Worm (Caenorhabditis elegans) whole organism, L2 larva: ENCODE results near the gene umps-1.

ENCODE experiments used
- C34F6.9 ChIP-seq: fragments of 150-350 bp; optimal IDR thresholded peaks from 2 replicates; lab custom pipeline; 2014; ENCODE audit warnings: missing biosample characterization, missing genetic modification characterization
- F13H6.1 ChIP-seq: sonication (generic microtip); optimal IDR thresholded peaks from 2 replicates; lab custom pipeline; 2016; ENCODE audit warnings: missing genetic modification characterization, missing compliant biosample characterization
- R02D3.7 ChIP-seq: fragments of 150-350 bp; optimal IDR thresholded peaks from 2 replicates; lab custom pipeline; 2014; ENCODE audit warnings: missing biosample characterization, missing genetic modification characterization
- Y55F3AM.14 ChIP-seq: fragments of 200-800 bp; sonication (Bioruptor generic); optimal IDR thresholded peaks from 2 replicates; lab custom pipeline; 2018; ENCODE audit warnings: mild to moderate bottlenecking, missing genetic modification characterization, missing compliant biosample characterization
- ZK546.5 ChIP-seq: sonication (generic microtip); optimal IDR thresholded peaks from 2 replicates; lab custom pipeline; 2017; ENCODE audit warnings: missing biosample characterization, missing genetic modification characterization
- aly-2 ChIP-seq: fragments of 150-350 bp; optimal IDR thresholded peaks from 2 replicates; lab custom pipeline; 2014; ENCODE audit warnings: missing biosample characterization, missing genetic modification characterization
- ama-1 ChIP-seq: fragments of 150-350 bp; optimal IDR thresholded peaks from 2 replicates; lab custom pipeline; 2018; ENCODE audit warnings: inconsistent platforms
- blmp-1 ChIP-seq: sonication (generic microtip); optimal IDR thresholded peaks from 2 replicates; lab custom pipeline; 2017; ENCODE audit warnings: missing genetic modification characterization, mild to moderate bottlenecking, missing compliant biosample characterization, antibody characterized with exemption, moderate library complexity; ENCODE audit not compliant: insufficient read depth
- ceh-16 ChIP-seq: fragments of 150-350 bp; optimal IDR thresholded peaks from 2 replicates; lab custom pipeline; 2014; ENCODE audit warnings: missing biosample characterization, missing genetic modification characterization
- ceh-82 ChIP-seq: fragments of 150-350 bp; optimal IDR thresholded peaks from 2 replicates; lab custom pipeline; 2014; ENCODE audit warnings: missing biosample characterization, missing genetic modification characterization
- crh-2 ChIP-seq: sonication (generic microtip); optimal IDR thresholded peaks from 2 replicates; lab custom pipeline; 2017; ENCODE audit warnings: missing biosample characterization, missing genetic modification characterization
- dmd-4 ChIP-seq: sonication (generic microtip); optimal IDR thresholded peaks from 2 replicates; lab custom pipeline; 2017; ENCODE audit warnings: missing biosample characterization, missing genetic modification characterization
- egl-27 ChIP-seq: sonication (generic microtip); optimal IDR thresholded peaks from 3 replicates; lab custom pipeline; 2017; ENCODE audit warnings: missing biosample characterization, missing genetic modification reagents, missing genetic modification characterization
- elt-1 ChIP-seq: fragments of 150-350 bp; optimal IDR thresholded peaks from 2 replicates; lab custom pipeline; 2014; ENCODE audit warnings: missing biosample characterization, missing genetic modification characterization
- fos-1 ChIP-seq: fragments of 150-350 bp; optimal IDR thresholded peaks from 2 replicates; lab custom pipeline; 2014; ENCODE audit warnings: missing biosample characterization, missing genetic modification characterization
- gmeb-1 ChIP-seq: fragments of 150-350 bp; optimal IDR thresholded peaks from 2 replicates; lab custom pipeline; 2014; ENCODE audit warnings: missing biosample characterization, missing genetic modification characterization
- lin-11 ChIP-seq: fragments of 150-350 bp; sonication (generic microtip); optimal IDR thresholded peaks from 2 replicates; lab custom pipeline; 2014; ENCODE audit warnings: missing biosample characterization, missing genetic modification characterization, inconsistent platforms, mixed read lengths
- lin-13 ChIP-seq: fragments of 150-350 bp; optimal IDR thresholded peaks from 2 replicates; lab custom pipeline; 2014; ENCODE audit warnings: missing biosample characterization, missing genetic modification reagents, missing genetic modification characterization
- lin-39 ChIP-seq: fragments of 150-350 bp; optimal IDR thresholded peaks from 2 replicates; lab custom pipeline; 2014; ENCODE audit warnings: missing biosample characterization, missing genetic modification reagents, missing genetic modification characterization
- lsy-2 ChIP-seq, 2 experiments: fragments of 150-350 bp in 1 of 2; sonication (generic microtip) in 1 of 2; optimal IDR thresholded peaks; 2 replicates each; lab custom pipeline; 2014 to 2017; ENCODE audit warnings: missing biosample characterization in 2 of 2, missing genetic modification characterization in 2 of 2
- mab-5 ChIP-seq: fragments of 150-350 bp; optimal IDR thresholded peaks from 2 replicates; lab custom pipeline; 2014; ENCODE audit warnings: missing biosample characterization, missing genetic modification characterization
- mbf-1 ChIP-seq: sonication (generic microtip); optimal IDR thresholded peaks from 2 replicates; lab custom pipeline; 2017; ENCODE audit warnings: missing biosample characterization, missing genetic modification characterization
- nhr-11 ChIP-seq: fragments of 150-350 bp; optimal IDR thresholded peaks from 2 replicates; lab custom pipeline; 2014; ENCODE audit warnings: missing biosample characterization, missing genetic modification characterization
- nhr-12 ChIP-seq: fragments of 150-350 bp; optimal IDR thresholded peaks from 2 replicates; lab custom pipeline; 2014; ENCODE audit warnings: missing biosample characterization, missing genetic modification characterization
- nhr-129 ChIP-seq: fragments of 150-350 bp; optimal IDR thresholded peaks from 2 replicates; lab custom pipeline; 2014; ENCODE audit warnings: missing biosample characterization, missing genetic modification characterization
- nhr-21 ChIP-seq: fragments of 150-350 bp; optimal IDR thresholded peaks from 2 replicates; lab custom pipeline; 2014; ENCODE audit warnings: missing biosample characterization, missing genetic modification characterization
- nhr-23 ChIP-seq: fragments of 150-350 bp; optimal IDR thresholded peaks from 2 replicates; lab custom pipeline; 2014; ENCODE audit warnings: missing biosample characterization, missing genetic modification reagents, missing genetic modification characterization
- nhr-237 ChIP-seq: fragments of 150-350 bp; optimal IDR thresholded peaks from 2 replicates; lab custom pipeline; 2014; ENCODE audit warnings: missing biosample characterization, missing genetic modification characterization
- nhr-25 ChIP-seq: fragments of 150-350 bp; sonication (generic microtip); optimal IDR thresholded peaks from 3 replicates; lab custom pipeline; 2014; ENCODE audit warnings: missing biosample characterization, missing genetic modification characterization
- nhr-6 ChIP-seq: fragments of 150-350 bp; optimal IDR thresholded peaks from 2 replicates; lab custom pipeline; 2014; ENCODE audit warnings: missing biosample characterization, missing genetic modification characterization
- nhr-77 ChIP-seq: fragments of 150-350 bp; optimal IDR thresholded peaks from 2 replicates; lab custom pipeline; 2014; ENCODE audit warnings: missing biosample characterization, missing genetic modification characterization
- sem-4 ChIP-seq: fragments of 150-350 bp; optimal IDR thresholded peaks from 2 replicates; lab custom pipeline; 2014; ENCODE audit warnings: missing biosample characterization, missing genetic modification reagents, missing genetic modification characterization
- skn-1 ChIP-seq: sonication (generic microtip); optimal IDR thresholded peaks from 2 replicates; lab custom pipeline; 2017; ENCODE audit warnings: missing biosample characterization, missing genetic modification characterization
- sma-3 ChIP-seq: sonication (generic microtip); optimal IDR thresholded peaks from 2 replicates; lab custom pipeline; 2016; ENCODE audit warnings: missing genetic modification reagents, missing genetic modification characterization, missing compliant biosample characterization
- sma-9 ChIP-seq, 2 experiments: fragments of 150-350 bp in 1 of 2; sonication (generic microtip) in 1 of 2; optimal IDR thresholded peaks; 2 replicates each; lab custom pipeline; 2014 to 2016; ENCODE audit warnings: missing genetic modification characterization in 2 of 2, mild to moderate bottlenecking in 1 of 2, missing biosample characterization in 1 of 2, missing compliant biosample characterization in 1 of 2, missing genetic modification reagents in 1 of 2, moderate library complexity in 1 of 2
- snpc-4 ChIP-seq: fragments of 150-350 bp; optimal IDR thresholded peaks from 2 replicates; lab custom pipeline; 2014; ENCODE audit warnings: missing biosample characterization, missing genetic modification characterization
- unc-39 ChIP-seq: fragments of 150-350 bp; optimal IDR thresholded peaks from 2 replicates; lab custom pipeline; 2014; ENCODE audit warnings: missing biosample characterization, missing genetic modification characterization
- unc-55 ChIP-seq: fragments of 150-350 bp; sonication (generic microtip); optimal IDR thresholded peaks from 3 replicates; lab custom pipeline; 2014; ENCODE audit warnings: missing biosample characterization, missing genetic modification reagents, missing genetic modification characterization
- unc-62 ChIP-seq: fragments of 150-350 bp; optimal IDR thresholded peaks from 2 replicates; lab custom pipeline; 2014; ENCODE audit warnings: missing biosample characterization, missing genetic modification reagents, missing genetic modification characterization
- zag-1 ChIP-seq: fragments of 150-350 bp; optimal IDR thresholded peaks from 2 replicates; lab custom pipeline; 2014; ENCODE audit warnings: missing biosample characterization, missing genetic modification characterization
- ztf-1 ChIP-seq: fragments of 200-800 bp; sonication (Bioruptor generic); conservative IDR thresholded peaks from 2 replicates; pipeline ENCODE4 v1.3.6; 2022; ENCODE audit warnings: missing genetic modification characterization, missing compliant biosample characterization
- ztf-11 ChIP-seq: sonication (generic microtip); optimal IDR thresholded peaks from 2 replicates; lab custom pipeline; 2017; ENCODE audit warnings: missing biosample characterization, missing genetic modification characterization
- ztf-4 ChIP-seq: fragments of 150-350 bp; optimal IDR thresholded peaks from 2 replicates; lab custom pipeline; 2014; ENCODE audit warnings: missing biosample characterization, missing genetic modification characterization

umps-1 gene

ce11 chrIII:10357598-10358186, at the start of gene umps-1:
umps-1 (minus strand) TSS chrIII:10357648.
- TF ChIP-seq fos-1 (tag; lab: Kevin White, UChicago): peak; percentile 50
- peak; percentile 93 to 99 for TF ChIP-seq lsy-2 (tag; optimal IDR thresholded peaks at IDR 0.05; lab: Kevin White, UChicago)
- peak; percentile 98 for TF ChIP-seq gmeb-1 (tag; lab: Kevin White, UChicago)
- no peak for TF ChIP-seq blmp-1 (tag; lab: Kevin White, UChicago)
- TF ChIP-seq nhr-21 (tag; lab: Kevin White, UChicago): peak; percentile 71
- TF ChIP-seq sma-9 (GFP tag; optimal IDR thresholded peaks at IDR 0.05; lab: Kevin White, UChicago): peak; percentile 69
- TF ChIP-seq sma-9 (tag; optimal IDR thresholded peaks at IDR 0.05; lab: Kevin White, UChicago): no peak
- TF ChIP-seq R02D3.7 (tag; lab: Kevin White, UChicago): no peak
- no peak for TF ChIP-seq mbf-1 (tag; lab: Kevin White, UChicago)
- TF ChIP-seq Y55F3AM.14 (GFP tag; lab: Kevin White, UChicago): no peak
- TF ChIP-seq nhr-6 (tag; lab: Kevin White, UChicago): peak; percentile 50
- TF ChIP-seq C34F6.9: peak; percentile 72
- TF ChIP-seq aly-2 (tag; lab: Kevin White, UChicago): no peak
- peak; percentile 37 for TF ChIP-seq F13H6.1 (tag; lab: Kevin White, UChicago)
- no peak for TF ChIP-seq ama-1
- peak; percentile 34 for TF ChIP-seq mab-5 (tag; lab: Kevin White, UChicago)
- peak; percentile 72 for TF ChIP-seq lin-13 (GFP tag; lab: Kevin White, UChicago)
- peak; percentile 74 for TF ChIP-seq sem-4
- peak; percentile 82 for TF ChIP-seq unc-55
- peak; percentile 85 for TF ChIP-seq crh-2
- peak; percentile 63 for TF ChIP-seq nhr-129 (tag; lab: Kevin White, UChicago)
- peak; percentile 80 for TF ChIP-seq sma-3 (GFP tag; lab: Kevin White, UChicago)
- no peak for TF ChIP-seq zag-1 (tag; lab: Kevin White, UChicago)
- no peak for TF ChIP-seq ceh-82 (tag; lab: Kevin White, UChicago)
- peak; percentile 74 for TF ChIP-seq snpc-4

- TF ChIP-seq R02D3.7 (tag; lab: Kevin White, UChicago): no peak
These were observed 47.5 kb upstream of the umps-1 start, which contains the start of the genes M03C11.3 and chl-1 for ce11 chrIII:10404918-10405317. M03C11.3 (plus strand) TSS chrIII:10405070. chl-1 (minus strand) TSS chrIII:10405240.

- TF ChIP-seq nhr-21 (tag; lab: Kevin White, UChicago) (no peak), fos-1 (tag; lab: Kevin White, UChicago) (no peak), ceh-16 (tag; lab: Kevin White, UChicago) (no peak), C34F6.9 (peak; percentile 45), lin-39 (tag; lab: Kevin White, UChicago) (no peak), nhr-129 (tag; lab: Kevin White, UChicago) (peak; percentile 47), R02D3.7 (tag; lab: Kevin White, UChicago) (no peak), nhr-11 (tag; lab: Kevin White, UChicago) (no peak), nhr-23 (tag; lab: Kevin White, UChicago) (no peak), snpc-4 (no peak), nhr-237 (tag; lab: Kevin White, UChicago) (no peak), ceh-82 (tag; lab: Kevin White, UChicago) (no peak), Y55F3AM.14 (GFP tag; lab: Kevin White, UChicago) (no peak), zag-1 (tag; lab: Kevin White, UChicago) (peak; percentile 71), egl-27 (tag; lab: Kevin White, UChicago) (no peak), unc-55 (peak; percentile 39), crh-2 (peak; percentile 26), aly-2 (tag; lab: Kevin White, UChicago) (no peak), ZK546.5 (tag; lab: Kevin White, UChicago) (no peak), F13H6.1 (tag; lab: Kevin White, UChicago) (no peak), skn-1 (tag; lab: Kevin White, UChicago) (no peak), blmp-1 (tag; lab: Kevin White, UChicago) (no peak), unc-62 (GFP tag; lab: Kevin White, UChicago) (no peak), nhr-77 (no peak), nhr-25 (tag; lab: Kevin White, UChicago) (no peak), lsy-2 (tag; optimal IDR thresholded peaks at IDR 0.05; lab: Kevin White, UChicago) (peak in 1 of 2 experiments; percentile 53), unc-39 (tag; lab: Kevin White, UChicago) (no peak), sem-4 (no peak), lin-13 (GFP tag; lab: Kevin White, UChicago) (no peak), dmd-4 (no peak), sma-9 (GFP tag; optimal IDR thresholded peaks at IDR 0.05; lab: Kevin White, UChicago) (no peak), sma-9 (tag; optimal IDR thresholded peaks at IDR 0.05; lab: Kevin White, UChicago) (no peak), nhr-12 (tag; lab: Kevin White, UChicago) (no peak), ama-1 (no peak), mab-5 (tag; lab: Kevin White, UChicago) (no peak), lin-11 (peak; percentile 25), elt-1 (tag; lab: Kevin White, UChicago) (no peak), ztf-11 (tag; lab: Kevin White, UChicago) (no peak), ztf-4 (no peak), ztf-1 (GFP tag; lab: Robert Waterston, UW) (no peak)
These were observed 41.5 kb upstream of the umps-1 start for ce11 chrIII:10398919-10399318.
